Fruit fly (Drosophila melanogaster) whole organism, larva: ENCODE results near the gene TkR99D.

Source experiments
- noc ChIP-seq: fragments of 200-800 bp; sonication (Bioruptor generic); optimal IDR thresholded peaks from 3 replicates; lab custom pipeline; 2019; ENCODE audit warnings: missing biosample characterization, mild to moderate bottlenecking, missing genetic modification characterization, moderate library complexity

The TkR99D gene

dm6 chr3R:29905164-29905563 lies 64.1 kb downstream of the TkR99D start, which contains the start of gene CG15515:
TSS of gene CG15515 (plus strand) at chr3R:29905464.
- TF ChIP-seq noc = no peak

- no peak for TF ChIP-seq noc
Measured at dm6 chr3R:29903775-29904356, 65.4 kb downstream of the TkR99D start, which contains the start of gene CG15517. TSS of gene CG15517 (minus strand) at chr3R:29903825.
